Worm (Caenorhabditis elegans): ENCODE measurements around the gene fbxa-127.

- TF ChIP-seq sox-4 (tag; optimal IDR thresholded peaks at IDR 0.05), result no peak
- TF ChIP-seq rnt-1 (tag; optimal IDR thresholded peaks at IDR 0.05), result no peak
Measured at ce11 chrV:16694538-16694937, 34.0 kb upstream of the fbxa-127 start, which contains the start of gene srz-101.
